Fruit fly (Drosophila melanogaster) whole organism, embryonic: ENCODE data around the gene Unr.

Experiments used
- CG1024 ChIP-seq: fragments of 200-800 bp; sonication (Bioruptor generic); IDR thresholded peaks from 2 replicates; pipeline ENCODE4 v1.3.6; 2022; ENCODE audit warnings: missing biosample characterization, missing genetic modification characterization
- CG10543 ChIP-seq: fragments of 200-800 bp; sonication (Bioruptor generic); optimal IDR thresholded peaks from 3 replicates; lab custom pipeline; 2017; ENCODE audit warnings: missing biosample characterization, mild to moderate bottlenecking, missing genetic modification characterization, moderate library complexity
- CG10565 ChIP-seq: fragments of 200-800 bp; sonication (Bioruptor generic); optimal IDR thresholded peaks from 3 replicates; lab custom pipeline; 2016; ENCODE audit warnings: missing biosample characterization, mild to moderate bottlenecking, missing genetic modification characterization
- CG10979 ChIP-seq: fragments of 200-800 bp; sonication (Bioruptor generic); optimal IDR thresholded peaks from 2 replicates; lab custom pipeline; 2018; ENCODE audit warnings: missing biosample characterization, mild to moderate bottlenecking, missing genetic modification characterization, moderate library complexity
- CG11247 ChIP-seq: fragments of 200-800 bp; sonication (Bioruptor generic); IDR thresholded peaks from 2 replicates; pipeline ENCODE4 v1.3.6; 2022; ENCODE audit warnings: missing biosample characterization, missing genetic modification characterization
- CG12659 ChIP-seq: fragments of 200-800 bp; sonication (Bioruptor generic); optimal IDR thresholded peaks from 3 replicates; lab custom pipeline; 2017; ENCODE audit warnings: mild to moderate bottlenecking, missing biosample characterization, missing genetic modification reagents, missing genetic modification characterization
- CG13424 ChIP-seq: fragments of 200-800 bp; sonication (Bioruptor generic); optimal IDR thresholded peaks from 2 replicates; lab custom pipeline; 2019; ENCODE audit warnings: missing biosample characterization, mild to moderate bottlenecking, missing genetic modification characterization, moderate library complexity
- CG13624 ChIP-seq: fragments of 200-800 bp; sonication (Bioruptor generic); optimal IDR thresholded peaks from 2 replicates; lab custom pipeline; 2016; ENCODE audit warnings: missing biosample characterization, missing genetic modification characterization
- CG13775 ChIP-seq: fragments of 200-800 bp; sonication (Bioruptor generic); optimal IDR thresholded peaks from 3 replicates; lab custom pipeline; 2017; ENCODE audit warnings: missing biosample characterization, mild to moderate bottlenecking, missing genetic modification characterization
- CG1792 ChIP-seq: fragments of 200-800 bp; sonication (Bioruptor generic); optimal IDR thresholded peaks from 2 replicates; lab custom pipeline; 2016; ENCODE audit warnings: missing biosample characterization, missing genetic modification characterization
- CG1832 ChIP-seq: fragments of 200-800 bp; sonication (Bioruptor generic); optimal IDR thresholded peaks from 2 replicates; lab custom pipeline; 2017; ENCODE audit warnings: missing biosample characterization, mild to moderate bottlenecking, missing genetic modification characterization, inconsistent platforms
- CG2875 ChIP-seq: fragments of 200-800 bp; sonication (Bioruptor generic); optimal IDR thresholded peaks from 2 replicates; lab custom pipeline; 2017; ENCODE audit warnings: missing biosample characterization, mild to moderate bottlenecking, missing genetic modification characterization, missing genetic modification reagents
- CG31441 ChIP-seq: fragments of 200-800 bp; sonication (Bioruptor generic); IDR thresholded peaks from 2 replicates; pipeline ENCODE4 v1.3.6; 2022; ENCODE audit warnings: missing biosample characterization, missing genetic modification characterization
- CG4360 ChIP-seq: fragments of 200-800 bp; sonication (Bioruptor generic); IDR thresholded peaks from 2 replicates; pipeline ENCODE4 v1.3.6; 2022; ENCODE audit warnings: missing biosample characterization, missing genetic modification characterization
- CG4404 ChIP-seq: fragments of 200-800 bp; sonication (Bioruptor generic); IDR thresholded peaks from 2 replicates; pipeline ENCODE4 v1.3.6; 2022; ENCODE audit warnings: missing biosample characterization, missing genetic modification characterization
- CG4707 ChIP-seq: fragments of 200-800 bp; sonication (Bioruptor generic); optimal IDR thresholded peaks from 2 replicates; lab custom pipeline; 2018; ENCODE audit warnings: missing biosample characterization, mild to moderate bottlenecking, missing genetic modification characterization, moderate library complexity
- CG8388 ChIP-seq: fragments of 200-800 bp; sonication (Bioruptor generic); optimal IDR thresholded peaks from 2 replicates; lab custom pipeline; 2019; ENCODE audit warnings: missing biosample characterization, mild to moderate bottlenecking, missing genetic modification characterization, moderate library complexity
- CG8478 ChIP-seq: fragments of >200 bp; optimal IDR thresholded peaks from 2 replicates; lab custom pipeline; 2018
- CG8765 ChIP-seq: fragments of 200-800 bp; sonication (Bioruptor generic); IDR thresholded peaks from 2 replicates; pipeline ENCODE4 v1.3.6; 2022; ENCODE audit warnings: missing biosample characterization, missing genetic modification characterization
- CoRest ChIP-seq: fragments of 200-800 bp; sonication (Bioruptor generic); optimal IDR thresholded peaks from 3 replicates; lab custom pipeline; 2018; ENCODE audit warnings: missing biosample characterization, mild to moderate bottlenecking, missing genetic modification characterization, moderate library complexity
- Deaf1 ChIP-seq: fragments of 200-800 bp; optimal IDR thresholded peaks from 3 replicates; lab custom pipeline; 2019; ENCODE audit warnings: missing biosample characterization, mild to moderate bottlenecking, missing genetic modification characterization, moderate library complexity
- Dp ChIP-seq: fragments of 200-800 bp; sonication (Bioruptor generic); optimal IDR thresholded peaks from 2 replicates; lab custom pipeline; 2018; ENCODE audit warnings: missing biosample characterization, mild to moderate bottlenecking, missing genetic modification characterization, moderate library complexity
- E2f2 ChIP-seq: fragments of 200-800 bp; sonication (Bioruptor generic); IDR thresholded peaks from 2 replicates; pipeline ENCODE4 v1.3.6; 2022; ENCODE audit warnings: missing biosample characterization, missing genetic modification characterization
- HLH4C ChIP-seq: fragments of 200-800 bp; sonication (Bioruptor generic); IDR thresholded peaks from 3 replicates; pipeline ENCODE4 v1.3.6; 2022; ENCODE audit warnings: missing biosample characterization, missing genetic modification characterization; ENCODE audit not compliant: partially characterized antibody
- Hand ChIP-seq: fragments of 200-800 bp; sonication (Bioruptor generic); optimal IDR thresholded peaks from 2 replicates; lab custom pipeline; 2017; ENCODE audit warnings: mild to moderate bottlenecking, missing biosample characterization, missing genetic modification reagents, missing genetic modification characterization
- MTF-1 ChIP-seq: fragments of 200-800 bp; sonication (Bioruptor generic); optimal IDR thresholded peaks from 2 replicates; lab custom pipeline; 2018; ENCODE audit warnings: missing biosample characterization, mild to moderate bottlenecking, missing genetic modification characterization, borderline replicate concordance
- Med ChIP-seq: fragments of 200-800 bp; sonication (Bioruptor generic); peaks from one replicate; lab custom pipeline; 2016; ENCODE audit warnings: missing biosample characterization, missing genetic modification characterization, mild to moderate bottlenecking, inconsistent platforms, moderate library complexity
- NK7.1 ChIP-seq: fragments of 200-800 bp; sonication (Bioruptor generic); optimal IDR thresholded peaks from 3 replicates; lab custom pipeline; 2016; ENCODE audit warnings: missing biosample characterization, missing genetic modification characterization
- Oli ChIP-seq: fragments of 200-800 bp; sonication (Bioruptor generic); optimal IDR thresholded peaks from 2 replicates; lab custom pipeline; 2018; ENCODE audit warnings: missing biosample characterization, mild to moderate bottlenecking, missing genetic modification characterization, moderate library complexity
- Scr ChIP-seq: fragments of 200-800 bp; sonication (Bioruptor generic); IDR thresholded peaks from 2 replicates; pipeline ENCODE4 v1.3.6; 2022; ENCODE audit warnings: missing biosample characterization, missing genetic modification characterization; ENCODE audit not compliant: partially characterized antibody
- Trl ChIP-seq, 3 experiments: fragments of >200 bp in 2 of 3; fragments of 200-800 bp in 1 of 3; sonication (Bioruptor generic) in 1 of 3; optimal IDR thresholded peaks; 2 replicates in 1 of 3; 3 replicates in 2 of 3; lab custom pipeline; 2016 to 2017; ENCODE audit warnings: missing biosample characterization in 1 of 3, missing genetic modification characterization in 1 of 3
- Usf ChIP-seq: fragments of 200-800 bp; sonication (Bioruptor generic); optimal IDR thresholded peaks from 2 replicates; lab custom pipeline; 2017; ENCODE audit warnings: missing genotype, missing biosample characterization, missing genetic modification characterization
- ase ChIP-seq: fragments of 200-800 bp; sonication (Bioruptor generic); IDR thresholded peaks from 3 replicates; pipeline ENCODE4 v1.3.6; 2022; ENCODE audit warnings: missing biosample characterization, missing genetic modification characterization
- cg ChIP-seq: fragments of 200-800 bp; sonication (Bioruptor generic); optimal IDR thresholded peaks from 3 replicates; lab custom pipeline; 2019; ENCODE audit warnings: missing biosample characterization, mild to moderate bottlenecking, missing genetic modification characterization, moderate library complexity
- ci ChIP-seq: fragments of 200-800 bp; sonication (Bioruptor generic); IDR thresholded peaks from 3 replicates; pipeline ENCODE4 v1.3.6; 2022; ENCODE audit warnings: missing biosample characterization, missing genetic modification characterization
- crol ChIP-seq: fragments of 200-800 bp; sonication (Bioruptor generic); IDR thresholded peaks from 2 replicates; pipeline ENCODE4 v1.3.6; 2022; ENCODE audit warnings: missing biosample characterization, missing genetic modification characterization
- da ChIP-seq: fragments of 200-800 bp; sonication (Bioruptor generic); optimal IDR thresholded peaks from 2 replicates; lab custom pipeline; 2016; ENCODE audit warnings: missing biosample characterization, missing genetic modification characterization
- en ChIP-seq: fragments of 200-800 bp; sonication (Bioruptor generic); optimal IDR thresholded peaks from 2 replicates; lab custom pipeline; 2016; ENCODE audit warnings: missing biosample characterization, missing genetic modification characterization
- esg ChIP-seq: fragments of 200-800 bp; sonication (Bioruptor generic); conservative IDR thresholded peaks from 2 replicates; pipeline ENCODE4 v1.3.6; 2022; ENCODE audit warnings: missing biosample characterization, missing genetic modification characterization
- gsb-n ChIP-seq: fragments of 200-800 bp; sonication (Bioruptor generic); optimal IDR thresholded peaks from 3 replicates; lab custom pipeline; 2018; ENCODE audit warnings: missing biosample characterization, mild to moderate bottlenecking, missing genetic modification characterization
- lov ChIP-seq, 2 experiments: fragments of 200-800 bp in 1 of 2; fragments of >200 bp in 1 of 2; sonication (Bioruptor generic) in 1 of 2; IDR thresholded peaks in 1 of 2; optimal IDR thresholded peaks in 1 of 2; 2 replicates in 1 of 2; 3 replicates in 1 of 2; pipeline versions ENCODE4 v1.3.6 to Lab custom; 2017 to 2022; ENCODE audit warnings: missing biosample characterization in 1 of 2, missing genetic modification characterization in 1 of 2
- mld ChIP-seq: fragments of 200-800 bp; sonication (Bioruptor generic); IDR thresholded peaks from 3 replicates; pipeline ENCODE4 v1.3.6; 2022; ENCODE audit warnings: missing biosample characterization, missing genetic modification characterization; ENCODE audit not compliant: partially characterized antibody
- nmo ChIP-seq: fragments of 200-800 bp; sonication (Bioruptor generic); optimal IDR thresholded peaks from 2 replicates; lab custom pipeline; 2018; ENCODE audit warnings: missing biosample characterization, mild to moderate bottlenecking, missing genetic modification characterization, moderate library complexity
- nom ChIP-seq: fragments of 200-800 bp; sonication (Bioruptor generic); optimal IDR thresholded peaks from 2 replicates; lab custom pipeline; 2017; ENCODE audit warnings: missing biosample characterization, missing genetic modification characterization, mild to moderate bottlenecking, moderate library complexity, missing genetic modification reagents
- pros ChIP-seq: fragments of 200-800 bp; sonication (Bioruptor generic); optimal IDR thresholded peaks from 3 replicates; lab custom pipeline; 2019; ENCODE audit warnings: missing biosample characterization, mild to moderate bottlenecking, missing genetic modification characterization, moderate library complexity
- repo ChIP-seq: fragments of 200-800 bp; sonication (Bioruptor generic); optimal IDR thresholded peaks from 2 replicates; lab custom pipeline; 2016; ENCODE audit warnings: missing biosample characterization, missing genetic modification characterization
- sens ChIP-seq: fragments of 200-800 bp; sonication (Bioruptor generic); peaks from one replicate; lab custom pipeline; 2016; ENCODE audit warnings: missing biosample characterization, missing genetic modification characterization
- seq ChIP-seq: fragments of 200-800 bp; sonication (Bioruptor generic); IDR thresholded peaks from 2 replicates; pipeline ENCODE4 v1.3.6; 2022; ENCODE audit warnings: missing biosample characterization, missing genetic modification characterization

Unr gene

DNA sequence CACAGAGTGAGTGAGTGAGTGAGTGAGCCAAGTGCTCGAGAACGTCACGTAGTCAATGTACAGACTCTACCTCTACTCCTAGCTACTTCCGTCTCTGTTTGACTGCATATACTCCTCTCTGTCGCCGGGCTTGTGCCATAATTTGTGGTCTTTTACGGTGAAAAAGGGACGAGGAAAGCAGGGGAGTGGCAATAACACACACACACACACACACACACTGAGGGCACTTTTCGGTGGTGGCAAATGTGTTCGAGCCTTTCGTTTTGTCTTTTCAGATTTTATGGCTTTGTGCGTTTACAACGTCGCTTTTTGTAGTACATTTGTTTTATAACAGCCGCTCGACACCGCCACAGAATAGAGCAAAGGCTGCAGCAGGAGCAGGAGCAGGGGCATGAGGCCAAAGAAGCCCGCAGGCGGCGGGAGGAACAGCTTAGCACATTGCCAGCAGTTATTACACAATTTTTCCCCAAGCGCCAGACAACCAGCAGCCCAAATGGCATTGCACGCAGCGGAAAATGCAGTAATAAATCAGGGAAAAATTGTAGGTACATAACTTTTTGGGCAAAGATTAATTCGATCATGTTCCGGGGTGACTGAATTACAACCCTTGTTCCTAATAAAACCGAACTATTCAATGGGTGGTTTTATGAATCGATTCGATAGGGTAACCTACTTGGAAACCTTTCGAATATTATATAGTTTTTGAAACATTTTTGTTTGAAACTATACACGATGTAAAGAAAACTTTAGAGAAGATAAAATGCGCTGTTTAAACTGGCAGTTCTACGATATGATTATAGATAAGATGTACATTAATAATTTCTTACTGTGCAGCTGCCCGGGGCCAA is 16.8 kb upstream of the Unr start:
- TF ChIP-seq Med (GFP tag; lab: Kevin White, UChicago), result peak; percentile 36
- TF ChIP-seq CG8388, result no peak
- peak; percentile 9 for TF ChIP-seq CG4707 (GFP tag; lab: Kevin White, UChicago)
- no peak for TF ChIP-seq repo (GFP tag; lab: Kevin White, UChicago)
- no peak for TF ChIP-seq CG1792 (GFP tag; lab: Kevin White, UChicago)
- peak; percentile 14 for TF ChIP-seq CoRest (tag; lab: Kevin White, UChicago)
- peak; percentile 60 for TF ChIP-seq gsb-n (tag; lab: Kevin White, UChicago)
- TF ChIP-seq Dp (GFP tag; lab: Kevin White, UChicago), result no peak
- no peak for TF ChIP-seq CG4360 (GFP tag; lab: Robert Waterston, UW)
- TF ChIP-seq CG13624 (GFP tag; lab: Kevin White, UChicago), result no peak
- peak; percentile 57 for TF ChIP-seq nmo (GFP tag; lab: Kevin White, UChicago)
- no peak for TF ChIP-seq lov (optimal IDR thresholded peaks at IDR 0.05; lab: Kevin White, UChicago)
- no peak for TF ChIP-seq lov (GFP tag; IDR thresholded peaks at IDR 0.05; lab: Robert Waterston, UW)
- TF ChIP-seq E2f2 (GFP tag; lab: Robert Waterston, UW), result 0 out of 2 replicates have a peak, but pooled peaks have one; percentile 7
- no peak for TF ChIP-seq ase (GFP tag; lab: Robert Waterston, UW)
- no peak for TF ChIP-seq CG11247
- no peak for TF ChIP-seq NK7.1 (GFP tag; lab: Kevin White, UChicago)
- no peak for TF ChIP-seq CG12659 (GFP tag; lab: Kevin White, UChicago)
- TF ChIP-seq esg, result no peak
- peak; percentile 73 for TF ChIP-seq cg (GFP tag; lab: Kevin White, UChicago)
- no peak for TF ChIP-seq en (GFP tag; lab: Kevin White, UChicago)
- TF ChIP-seq CG31441, result 0 out of 2 replicates have a peak, but pooled peaks have one; percentile 7
- peak; percentile 59 for TF ChIP-seq CG10979 (tag; lab: Kevin White, UChicago)
- TF ChIP-seq HLH4C (GFP tag; lab: Robert Waterston, UW), result no peak
- no peak for TF ChIP-seq da (GFP tag; lab: Kevin White, UChicago)
- peak; percentile 49 for TF ChIP-seq sens (GFP tag; lab: Kevin White, UChicago)
- no peak for TF ChIP-seq Deaf1 (tag; lab: Kevin White, UChicago)
- TF ChIP-seq Trl (optimal IDR thresholded peaks at IDR 0.05; lab: Kevin White, UChicago), result no peak
- no peak for TF ChIP-seq Trl (GFP tag; optimal IDR thresholded peaks at IDR 0.05; lab: Kevin White, UChicago)
- no peak for TF ChIP-seq MTF-1 (GFP tag; lab: Kevin White, UChicago)
- TF ChIP-seq nom (GFP tag; lab: Kevin White, UChicago), result no peak
- no peak for TF ChIP-seq CG2875 (GFP tag; lab: Kevin White, UChicago)
- TF ChIP-seq CG13775 (GFP tag; lab: Kevin White, UChicago), result peak; percentile 23
- TF ChIP-seq Usf (GFP tag; lab: Kevin White, UChicago), result no peak
- no peak for TF ChIP-seq seq (GFP tag; lab: Robert Waterston, UW)
- TF ChIP-seq pros (GFP tag; lab: Kevin White, UChicago), result peak; percentile 79
- TF ChIP-seq CG8478, result no peak
- no peak for TF ChIP-seq CG10565 (GFP tag; lab: Kevin White, UChicago)
- TF ChIP-seq CG13424 (tag; lab: Kevin White, UChicago), result peak; percentile 1
- TF ChIP-seq CG4404 (GFP tag; lab: Robert Waterston, UW), result no peak
- TF ChIP-seq CG1832, result peak; percentile 62
- TF ChIP-seq CG10543 (GFP tag; lab: Kevin White, UChicago), result no peak
- no peak for TF ChIP-seq mld
- TF ChIP-seq Hand, result no peak
- peak; percentile 40 for TF ChIP-seq Oli (tag; lab: Kevin White, UChicago)
- TF ChIP-seq Scr (GFP tag; lab: Robert Waterston, UW), result 0 out of 2 replicates have a peak, but pooled peaks have one; percentile 14
- TF ChIP-seq CG8765, result no peak
- TF ChIP-seq CG1024, result no peak
- no peak for TF ChIP-seq ci (GFP tag; lab: Robert Waterston, UW)
- TF ChIP-seq crol (GFP tag; lab: Robert Waterston, UW), result peak; percentile 88
